Worm (Caenorhabditis elegans): ENCODE data around the gene F08G2.5.
A peak's percentile ranks its signal among the peaks of the same experiment; 100 is the strongest.
"Not testable (repeated sequence)": the region's sequence is repeated elsewhere in the genome, so short reads cannot be mapped to it uniquely, and the experiment has no call there.

Gene F08G2.5

DNA sequence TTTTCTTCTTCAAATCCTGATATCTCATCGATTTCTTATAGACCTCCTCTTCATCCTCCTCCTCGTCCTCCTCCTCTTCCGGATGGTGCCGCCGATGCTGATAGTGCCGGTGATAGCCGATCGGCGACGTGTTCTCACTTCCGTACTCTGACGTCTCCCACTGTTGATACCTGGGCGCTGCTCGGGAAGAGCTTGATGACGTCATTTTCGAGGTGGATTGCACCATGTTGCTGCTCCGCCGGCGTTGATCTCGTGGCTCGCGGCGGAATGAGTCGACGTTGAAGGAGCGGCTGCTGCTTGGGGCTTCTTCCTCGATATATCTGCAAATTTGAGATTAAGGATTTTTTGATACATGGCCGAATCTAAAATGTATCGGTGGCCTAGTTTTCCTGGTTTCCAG is 5.0 kb upstream of the F08G2.5 start:
- TF ChIP-seq snpc-4 (tag; optimal IDR thresholded peaks at IDR 0.05) (no peak), nhr-77 (tag; optimal IDR thresholded peaks at IDR 0.05) (no peak), elt-1 (tag; optimal IDR thresholded peaks at IDR 0.05) (no peak), Y55F3AM.14 (GFP tag; optimal IDR thresholded peaks at IDR 0.05) (no peak), sem-4 (tag; optimal IDR thresholded peaks at IDR 0.05) (no peak), mdl-1 (tag; optimal IDR thresholded peaks at IDR 0.05) (no peak), elt-3 (tag; optimal IDR thresholded peaks at IDR 0.05) (no peak), nhr-25 (tag; optimal IDR thresholded peaks at IDR 0.05) (no peak), C34F6.9 (tag; optimal IDR thresholded peaks at IDR 0.05) (no peak), fos-1 (tag; optimal IDR thresholded peaks at IDR 0.05) (no peak), nhr-23 (tag; optimal IDR thresholded peaks at IDR 0.05) (no peak), mab-5 (tag; optimal IDR thresholded peaks at IDR 0.05) (no peak), blmp-1 (tag; optimal IDR thresholded peaks at IDR 0.05; ENCODE audit: insufficient read depth) (no peak), nhr-6 (tag; optimal IDR thresholded peaks at IDR 0.05) (no peak), peb-1 (tag; optimal IDR thresholded peaks at IDR 0.05) (no peak)

DNA sequence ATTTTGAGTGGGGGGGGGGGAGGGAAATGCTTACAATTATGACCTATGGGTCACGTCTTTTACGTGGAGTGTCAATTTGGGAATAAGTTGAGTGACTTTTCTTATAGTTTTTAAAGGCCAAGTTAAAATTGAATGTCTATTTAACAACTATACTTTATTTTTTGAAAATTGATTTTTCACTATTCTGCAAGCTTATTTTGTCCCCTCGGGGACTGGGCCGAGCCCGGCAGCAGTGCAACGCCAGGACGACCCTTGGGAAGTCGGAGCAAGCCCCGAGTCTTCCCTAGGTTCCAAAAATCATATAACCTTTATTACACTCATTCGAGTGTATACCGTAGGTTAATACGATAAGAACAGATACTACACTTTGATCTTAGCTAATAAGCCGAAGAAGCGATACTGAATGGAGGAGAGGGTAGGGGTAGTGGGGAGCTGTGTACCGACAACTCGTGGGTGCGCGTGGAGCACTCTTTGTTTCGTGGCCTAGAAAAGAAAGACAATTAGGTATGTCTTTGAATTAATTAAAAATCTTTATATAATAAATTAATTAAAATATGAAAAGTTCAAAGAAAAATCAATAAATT is 2.4 kb upstream of the F08G2.5 start, which contains the start of gene ins-37:
Gene ins-37, minus strand, starts transcription at position 384 of the 584 bp plus-strand sequence.
- TF ChIP-seq skn-1, nhr-129, peb-1 (tag; optimal IDR thresholded peaks at IDR 0.05): not testable (repeated sequence)

DNA sequence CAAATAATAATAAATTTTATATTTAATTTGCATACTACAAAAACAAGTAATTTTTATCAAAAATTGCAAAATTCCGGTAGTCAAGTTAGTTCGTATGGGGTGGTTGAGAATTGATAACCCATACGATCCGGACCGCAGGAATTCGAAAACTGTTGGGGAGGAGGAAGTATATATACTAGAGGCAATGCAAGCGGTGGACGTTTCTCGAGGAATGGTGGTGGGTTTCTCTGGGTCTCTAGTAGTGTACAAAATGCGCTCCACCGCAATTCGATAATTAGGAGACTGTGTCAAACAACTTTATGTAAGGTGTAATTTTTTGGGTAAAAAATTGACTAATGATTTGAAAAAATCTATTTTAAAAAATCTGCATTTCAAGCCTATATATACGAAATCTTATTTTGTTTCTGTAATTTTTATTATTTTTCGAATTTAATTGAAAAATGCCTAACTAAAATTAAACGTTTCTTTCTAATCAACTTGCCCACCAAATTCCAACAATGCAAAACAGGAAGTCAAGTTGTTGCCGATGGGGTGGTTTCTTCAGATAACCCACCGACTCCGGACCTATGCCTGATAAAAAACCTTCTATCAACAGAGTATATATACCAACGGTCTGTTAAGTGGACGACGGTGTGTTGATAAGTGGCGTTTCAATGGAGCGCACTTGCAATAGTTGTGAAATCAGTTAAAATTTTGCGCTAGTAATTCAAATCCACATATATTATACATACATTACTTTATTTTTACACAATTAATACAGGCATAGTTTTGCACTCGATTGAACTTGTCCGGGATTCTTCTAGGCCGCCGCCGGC is 1.2 kb upstream of the F08G2.5 start:
- TF ChIP-seq snpc-4 (tag; optimal IDR thresholded peaks at IDR 0.05): peak; percentile 100
- TF ChIP-seq lin-11 (tag; optimal IDR thresholded peaks at IDR 0.05): peak; percentile 94
- no peak for TF ChIP-seq nhr-23 (tag; optimal IDR thresholded peaks at IDR 0.05)
- peak; percentile 89 for TF ChIP-seq Y55F3AM.14 (GFP tag; optimal IDR thresholded peaks at IDR 0.05)
- TF ChIP-seq nhr-12 (tag; optimal IDR thresholded peaks at IDR 0.05): peak; percentile 47
- TF ChIP-seq alr-1 (tag; optimal IDR thresholded peaks at IDR 0.05): peak; percentile 84
- no peak for TF ChIP-seq unc-39 (tag; optimal IDR thresholded peaks at IDR 0.05)
- TF ChIP-seq F13H6.1 (tag; optimal IDR thresholded peaks at IDR 0.05): peak; percentile 92
- peak; percentile 96 for TF ChIP-seq nhr-21 (tag; optimal IDR thresholded peaks at IDR 0.05)
- TF ChIP-seq nhr-25 (tag; optimal IDR thresholded peaks at IDR 0.05): peak; percentile 91
- peak; percentile 92 for TF ChIP-seq nhr-6 (tag; optimal IDR thresholded peaks at IDR 0.05)
- TF ChIP-seq nhr-129 (tag; optimal IDR thresholded peaks at IDR 0.05): peak; percentile 86
- TF ChIP-seq elt-3 (tag; optimal IDR thresholded peaks at IDR 0.05): no peak
- TF ChIP-seq ztf-4 (tag; optimal IDR thresholded peaks at IDR 0.05): peak; percentile 85
- peak; percentile 37 for TF ChIP-seq dmd-4 (tag; optimal IDR thresholded peaks at IDR 0.05)
- peak; percentile 84 for TF ChIP-seq gmeb-1 (tag; optimal IDR thresholded peaks at IDR 0.05)
- no peak for TF ChIP-seq ztf-1 (GFP tag; conservative IDR thresholded peaks at IDR 0.05)
- TF ChIP-seq skn-1 (tag; optimal IDR thresholded peaks at IDR 0.05): no peak
- peak; percentile 92 for TF ChIP-seq C34F6.9 (tag; optimal IDR thresholded peaks at IDR 0.05)
- TF ChIP-seq elt-1 (tag; optimal IDR thresholded peaks at IDR 0.05): no peak
- peak; percentile 89 to 94 for TF ChIP-seq lsy-2 (tag; optimal IDR thresholded peaks at IDR 0.05)
- TF ChIP-seq crh-2 (tag; optimal IDR thresholded peaks at IDR 0.05): peak; percentile 91
- TF ChIP-seq aly-2 (tag; optimal IDR thresholded peaks at IDR 0.05): no peak
- peak; percentile 27 for TF ChIP-seq mbf-1 (tag; optimal IDR thresholded peaks at IDR 0.05)
- peak; percentile 68 for TF ChIP-seq blmp-1 (tag; optimal IDR thresholded peaks at IDR 0.05; ENCODE audit: insufficient read depth)
- peak; percentile 55 for TF ChIP-seq egl-27 (tag; optimal IDR thresholded peaks at IDR 0.05)
- TF ChIP-seq lin-39 (tag; optimal IDR thresholded peaks at IDR 0.05): no peak
- TF ChIP-seq nhr-77 (tag; optimal IDR thresholded peaks at IDR 0.05): peak; percentile 88
- no peak for TF ChIP-seq nhr-11 (tag; optimal IDR thresholded peaks at IDR 0.05)
- peak; percentile 84 for TF ChIP-seq ceh-16 (tag; optimal IDR thresholded peaks at IDR 0.05)
- TF ChIP-seq ama-1 (optimal IDR thresholded peaks at IDR 0.05): peak; percentile 76
- no peak for TF ChIP-seq ZK546.5 (tag; optimal IDR thresholded peaks at IDR 0.05)
- peak; percentile 43 for TF ChIP-seq R02D3.7 (tag; optimal IDR thresholded peaks at IDR 0.05)
- peak; percentile 61 to 62 for TF ChIP-seq mdl-1 (tag; optimal IDR thresholded peaks at IDR 0.05)
- TF ChIP-seq nhr-237 (tag; optimal IDR thresholded peaks at IDR 0.05): peak; percentile 44
- TF ChIP-seq mab-5 (tag; optimal IDR thresholded peaks at IDR 0.05): peak; percentile 77
- peak; percentile 97 for TF ChIP-seq sem-4 (tag; optimal IDR thresholded peaks at IDR 0.05)
- peak; percentile 58 for TF ChIP-seq ceh-82 (tag; optimal IDR thresholded peaks at IDR 0.05)
- peak; percentile 98 for TF ChIP-seq unc-55 (GFP tag; optimal IDR thresholded peaks at IDR 0.05)
- peak; percentile 92 for TF ChIP-seq sma-3 (GFP tag; optimal IDR thresholded peaks at IDR 0.05)
- TF ChIP-seq nhr-10 (tag; optimal IDR thresholded peaks at IDR 0.05): no peak
- peak; percentile 71 for TF ChIP-seq fos-1 (tag; optimal IDR thresholded peaks at IDR 0.05)
- TF ChIP-seq zag-1 (tag; optimal IDR thresholded peaks at IDR 0.05): peak; percentile 76
- TF ChIP-seq peb-1 (tag; optimal IDR thresholded peaks at IDR 0.05): no peak
- TF ChIP-seq lin-13 (GFP tag; optimal IDR thresholded peaks at IDR 0.05): peak; percentile 93

Measured in whole organism, L2 larva.